Worm (Caenorhabditis elegans): ENCODE data around the gene pitr-1.

pitr-1 gene

DNA sequence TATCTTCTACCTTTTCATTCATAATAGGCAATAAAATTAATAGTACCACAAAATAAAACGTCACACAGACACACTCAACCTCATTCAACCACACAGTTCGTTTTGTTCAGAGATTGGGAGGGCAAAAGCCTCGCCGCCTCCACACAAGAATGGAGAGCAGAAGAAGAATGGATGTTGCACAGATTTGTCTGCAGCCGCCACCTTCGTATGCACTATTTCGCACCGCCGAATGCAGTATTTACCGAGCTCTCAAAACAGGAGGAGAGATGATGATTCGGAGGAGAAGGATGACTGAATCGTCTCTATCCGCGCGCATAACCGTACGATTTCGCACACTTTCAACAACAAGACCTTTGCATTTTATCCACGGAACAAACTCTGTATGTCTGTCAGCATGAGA is 3.6 kb downstream of the pitr-1 start (continued):
- TF ChIP-seq aptf-3 (GFP tag; IDR thresholded peaks at IDR 0.05) (0 out of 2 replicates have a peak, but pooled peaks have one; percentile 22), B0035.1 (tag; optimal IDR thresholded peaks at IDR 0.05) (no peak), cebp-1 (GFP tag; IDR thresholded peaks at IDR 0.05) (no peak), cebp-1 (tag; optimal IDR thresholded peaks at IDR 0.05) (peak; percentile 51), B0336.3 (GFP tag; IDR thresholded peaks at IDR 0.05) (peak; percentile 34; the same call in 1 of the 2 replicates), chd-7 (tag; optimal IDR thresholded peaks at IDR 0.05) (peak; percentile 12), madf-6 (GFP tag; IDR thresholded peaks at IDR 0.05) (0 out of 2 replicates have a peak, but pooled peaks have one; percentile 13)

DNA sequence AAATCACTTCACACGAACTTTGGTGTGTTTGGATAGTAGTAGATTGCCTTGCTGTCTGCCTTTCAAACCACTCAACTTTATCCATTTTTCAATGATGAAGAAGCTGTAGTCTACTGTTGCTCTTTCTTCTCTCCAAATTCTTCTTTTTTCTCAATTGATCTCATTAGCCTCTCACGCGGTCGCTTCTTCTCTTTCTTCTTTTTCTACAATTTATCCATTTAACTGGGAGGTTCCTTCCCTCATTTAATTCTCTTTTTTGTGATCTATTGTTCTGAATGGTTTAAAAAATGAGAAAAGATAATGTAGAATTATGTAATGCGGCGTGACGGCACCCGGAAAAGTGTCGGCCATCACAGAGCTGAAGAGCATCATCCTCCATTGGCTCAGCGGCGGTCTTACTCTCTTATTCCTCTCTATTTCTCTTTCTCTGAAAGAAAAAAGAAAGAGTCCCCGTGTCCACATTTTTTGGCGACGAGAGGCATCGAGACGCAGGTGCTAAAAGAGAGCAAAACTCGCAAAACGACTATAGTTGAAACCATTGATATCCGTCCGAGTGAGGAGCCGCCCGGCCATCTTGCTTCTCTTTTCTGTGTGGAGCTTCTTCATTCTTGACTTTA is 6.7 kb downstream of the pitr-1 start:
- no peak for TF ChIP-seq F55B11.4 (tag; optimal IDR thresholded peaks at IDR 0.05; ENCODE audit: borderline replicate concordance, insufficient read depth)
- TF ChIP-seq zfh-2 (GFP tag; conservative IDR thresholded peaks at IDR 0.05): peak; percentile 60

DNA sequence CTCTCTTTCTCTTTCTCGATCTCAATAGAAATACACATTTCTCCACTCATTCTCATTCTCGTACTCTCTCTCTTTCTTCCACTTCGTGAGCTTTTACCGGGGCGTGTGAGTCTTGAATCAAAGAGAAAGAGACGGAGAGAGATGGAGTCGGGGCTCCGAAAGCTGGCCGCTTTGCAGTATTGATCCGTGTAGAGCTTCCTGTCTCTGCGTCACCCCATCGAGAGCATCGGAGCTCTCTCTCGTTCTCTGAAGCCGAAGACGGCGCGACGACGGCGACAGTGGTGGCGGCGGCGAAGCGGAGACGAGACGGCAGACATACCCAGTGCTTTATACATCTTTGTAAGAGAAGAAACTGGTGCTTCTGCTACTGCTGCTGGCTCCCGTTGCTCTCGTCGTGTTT is 8.2 kb downstream of the pitr-1 start:
- no peak for TF ChIP-seq Y53F4B.3 (GFP tag; IDR thresholded peaks at IDR 0.05)
- no peak for TF ChIP-seq Y53G8AR.9 (GFP tag; conservative IDR thresholded peaks at IDR 0.05)
- no peak for TF ChIP-seq repo-1 (tag; optimal IDR thresholded peaks at IDR 0.05)
- no peak for TF ChIP-seq hmg-20 (GFP tag; IDR thresholded peaks at IDR 0.05)
- TF ChIP-seq rpc-1 (optimal IDR thresholded peaks at IDR 0.05): no peak
- no peak for TF ChIP-seq rpc-1 (tag; optimal IDR thresholded peaks at IDR 0.05)
- no peak for TF ChIP-seq athp-1 (tag; optimal IDR thresholded peaks at IDR 0.05)
- TF ChIP-seq K12H6.12 (tag; optimal IDR thresholded peaks at IDR 0.05): peak; percentile 89
- no peak for TF ChIP-seq ztf-26 (tag; optimal IDR thresholded peaks at IDR 0.05)
- no peak for TF ChIP-seq attf-3 (GFP tag; conservative IDR thresholded peaks at IDR 0.05)
- TF ChIP-seq tbp1 (GFP tag; optimal IDR thresholded peaks at IDR 0.05): no peak
- no peak for TF ChIP-seq let-526 (GFP tag; IDR thresholded peaks at IDR 0.05)
- TF ChIP-seq rcor-1 (GFP tag; IDR thresholded peaks at IDR 0.05): peak; percentile 73
- no peak for TF ChIP-seq lin-54 (GFP tag; optimal IDR thresholded peaks at IDR 0.05)
- no peak for TF ChIP-seq hlh-26 (GFP tag; conservative IDR thresholded peaks at IDR 0.05)
- TF ChIP-seq nhr-120 (GFP tag; IDR thresholded peaks at IDR 0.05): no peak
- TF ChIP-seq nhr-27 (tag; optimal IDR thresholded peaks at IDR 0.05): no peak
- TF ChIP-seq hrde-1 (tag; optimal IDR thresholded peaks at IDR 0.05; ENCODE audit: borderline replicate concordance): no peak
- no peak for TF ChIP-seq tbx-9 (tag; optimal IDR thresholded peaks at IDR 0.05; ENCODE audit: borderline replicate concordance)
- TF ChIP-seq ceh-91 (GFP tag; IDR thresholded peaks at IDR 0.05): no peak
- TF ChIP-seq F52B5.7 (tag; optimal IDR thresholded peaks at IDR 0.05): peak; percentile 26
- no peak for TF ChIP-seq akir-1 (GFP tag; optimal IDR thresholded peaks at IDR 0.05)
- no peak for TF ChIP-seq Y95B8A.8 (GFP tag; IDR thresholded peaks at IDR 0.05)
- no peak for TF ChIP-seq cebp-1 (GFP tag; IDR thresholded peaks at IDR 0.05)
- no peak for TF ChIP-seq cebp-1 (tag; optimal IDR thresholded peaks at IDR 0.05)
- TF ChIP-seq unc-62 (GFP tag; optimal IDR thresholded peaks at IDR 0.05): no peak
- no peak for TF ChIP-seq nfya-2 (GFP tag; IDR thresholded peaks at IDR 0.05)
- TF ChIP-seq lag-1 (GFP tag; IDR thresholded peaks at IDR 0.05): no peak
- TF ChIP-seq lsy-27 (tag; optimal IDR thresholded peaks at IDR 0.05; ENCODE audit: borderline replicate concordance, insufficient read depth): no peak
- no peak for TF ChIP-seq gei-17 (GFP tag; optimal IDR thresholded peaks at IDR 0.05)
- no peak for TF ChIP-seq snpc-1.1 (tag; optimal IDR thresholded peaks at IDR 0.05; ENCODE audit: insufficient read depth)
- TF ChIP-seq ceh-100 (GFP tag; IDR thresholded peaks at IDR 0.05): no peak
- TF ChIP-seq C17E4.6 (GFP tag; IDR thresholded peaks at IDR 0.05): no peak
- no peak for TF ChIP-seq ceh-79 (tag; optimal IDR thresholded peaks at IDR 0.05)
- TF ChIP-seq aptf-3 (GFP tag; IDR thresholded peaks at IDR 0.05): no peak
- no peak for TF ChIP-seq snpc-4 (GFP tag; optimal IDR thresholded peaks at IDR 0.05)
- TF ChIP-seq snpc-4 (tag; optimal IDR thresholded peaks at IDR 0.05): no peak
- TF ChIP-seq mcd-1 (GFP tag; IDR thresholded peaks at IDR 0.05): peak; percentile 56; the same call in 1 of the 2 replicates
- no peak for TF ChIP-seq hsf-1 (GFP tag; IDR thresholded peaks at IDR 0.05)

All from whole organism, young adult.